Worm (Caenorhabditis elegans) whole organism, L1 larva: ENCODE results near the gene tyr-1.
A peak's percentile ranks its signal among the peaks of the same experiment; 100 is the strongest.

Experiments
- C04F5.9 ChIP-seq: sonication (generic microtip); optimal IDR thresholded peaks from 2 replicates; lab custom pipeline; 2016; ENCODE audit warnings: missing genetic modification characterization, missing compliant biosample characterization
- C16A3.4 ChIP-seq: fragments of 150-350 bp; optimal IDR thresholded peaks from 2 replicates; lab custom pipeline; 2014; ENCODE audit warnings: missing biosample characterization, missing genetic modification characterization
- C34B4.2 ChIP-seq: sonication (generic microtip); optimal IDR thresholded peaks from 2 replicates; lab custom pipeline; 2017; ENCODE audit warnings: mild to moderate bottlenecking, missing genetic modification characterization, missing compliant biosample characterization
- F16B12.6 ChIP-seq: fragments of 150-350 bp; optimal IDR thresholded peaks from 2 replicates; lab custom pipeline; 2014; ENCODE audit warnings: missing biosample characterization, missing genetic modification characterization
- ceh-82 ChIP-seq, 3 experiments: fragments of 150-350 bp in 1 of 3; sonication (generic microtip) in 2 of 3; optimal IDR thresholded peaks; 2 replicates each; lab custom pipeline; 2014 to 2017; ENCODE audit warnings: missing biosample characterization in 3 of 3, missing genetic modification characterization in 3 of 3
- ceh-88 ChIP-seq: fragments of 200-800 bp; sonication (Bioruptor generic); IDR thresholded peaks from 2 replicates; pipeline ENCODE4 v1.3.6; 2022; ENCODE audit warnings: missing genetic modification characterization, missing compliant biosample characterization
- ceh-90 ChIP-seq: sonication (generic microtip); optimal IDR thresholded peaks from 2 replicates; lab custom pipeline; 2016; ENCODE audit warnings: missing genetic modification characterization, missing compliant biosample characterization
- ces-1 ChIP-seq: fragments of 150-350 bp; optimal IDR thresholded peaks from 2 replicates; lab custom pipeline; 2014; ENCODE audit warnings: missing biosample characterization, missing genetic modification reagents, missing genetic modification characterization
- efl-1 ChIP-seq, 4 experiments: fragments of 150-350 bp; optimal IDR thresholded peaks in 3 of 4; peaks in 1 of 4; 1 replicate in 1 of 4; 2 replicates in 3 of 4; lab custom pipeline; 2014; ENCODE audit warnings: missing biosample characterization in 2 of 4, missing genetic modification characterization in 2 of 4, missing genetic modification reagents in 2 of 4
- efl-3 ChIP-seq: fragments of 200-800 bp; sonication (Bioruptor generic); optimal IDR thresholded peaks from 2 replicates; lab custom pipeline; 2018; ENCODE audit warnings: mild to moderate bottlenecking, missing genetic modification characterization, missing compliant biosample characterization
- egl-13 ChIP-seq: sonication (generic microtip); optimal IDR thresholded peaks from 2 replicates; lab custom pipeline; 2016; ENCODE audit warnings: missing genotype, missing genetic modification reagents, missing genetic modification characterization, missing compliant biosample characterization
- elt-2 ChIP-seq: sonication (generic microtip); optimal IDR thresholded peaks from 2 replicates; lab custom pipeline; 2016; ENCODE audit warnings: missing genetic modification characterization, mild to moderate bottlenecking, inconsistent platforms, missing compliant biosample characterization, missing genetic modification reagents
- elt-3 ChIP-seq, 6 experiments: fragments of 150-350 bp in 1 of 6; sonication (generic microtip); optimal IDR thresholded peaks; 2 replicates each; lab custom pipeline; 2017 to 2018; ENCODE audit warnings: missing biosample characterization in 6 of 6, missing genetic modification characterization in 6 of 6, inconsistent platforms in 1 of 6
- fkh-8 ChIP-seq: sonication (generic microtip); optimal IDR thresholded peaks from 2 replicates; lab custom pipeline; 2016; ENCODE audit warnings: mild to moderate bottlenecking, missing genetic modification characterization, missing compliant biosample characterization
- fos-1 ChIP-seq: fragments of 150-350 bp; optimal IDR thresholded peaks from 2 replicates; lab custom pipeline; 2014; ENCODE audit warnings: missing biosample characterization, missing genetic modification characterization
- hlh-4 ChIP-seq: sonication (generic microtip); optimal IDR thresholded peaks from 2 replicates; lab custom pipeline; 2016; ENCODE audit warnings: mild to moderate bottlenecking, missing genetic modification characterization, missing compliant biosample characterization
- hpl-2 ChIP-seq: fragments of 150-350 bp; optimal IDR thresholded peaks from 2 replicates; lab custom pipeline; 2014; ENCODE audit warnings: missing biosample characterization, missing genetic modification reagents, missing genetic modification characterization
- irx-1 ChIP-seq: sonication (generic microtip); optimal IDR thresholded peaks from 2 replicates; lab custom pipeline; 2016; ENCODE audit warnings: missing genetic modification characterization, missing compliant biosample characterization
- isw-1 ChIP-seq: fragments of 200-800 bp; sonication (Bioruptor generic); IDR thresholded peaks from 2 replicates; pipeline ENCODE4 v1.3.6; 2022; ENCODE audit warnings: missing genetic modification characterization, missing compliant biosample characterization
- lin-13 ChIP-seq: fragments of 150-350 bp; optimal IDR thresholded peaks from 2 replicates; lab custom pipeline; 2014; ENCODE audit warnings: missing biosample characterization, missing genetic modification reagents, missing genetic modification characterization
- lin-14 ChIP-seq: fragments of 200-800 bp; sonication (Bioruptor generic); optimal IDR thresholded peaks from 2 replicates; lab custom pipeline; 2018; ENCODE audit warnings: mild to moderate bottlenecking, missing genetic modification characterization, moderate library complexity, missing compliant biosample characterization
- lin-35 ChIP-seq, 2 experiments: fragments of 150-350 bp; optimal IDR thresholded peaks; 2 replicates each; lab custom pipeline; 2014; ENCODE audit warnings: missing biosample characterization in 2 of 2, missing genetic modification characterization in 2 of 2, missing genetic modification reagents in 2 of 2
- mdl-1 ChIP-seq, 2 experiments: fragments of 150-350 bp; optimal IDR thresholded peaks; 2 replicates each; lab custom pipeline; 2014 to 2017; ENCODE audit warnings: missing biosample characterization in 2 of 2, missing genetic modification characterization in 2 of 2, inconsistent platforms in 1 of 2
- mep-1 ChIP-seq: fragments of 150-350 bp; optimal IDR thresholded peaks from 2 replicates; lab custom pipeline; 2014; ENCODE audit warnings: missing biosample characterization, missing genetic modification characterization
- nhr-20 ChIP-seq: sonication (generic microtip); optimal IDR thresholded peaks from 2 replicates; lab custom pipeline; 2016; ENCODE audit warnings: mild to moderate bottlenecking, missing genetic modification characterization, missing compliant biosample characterization
- nhr-28 ChIP-seq: fragments of 150-350 bp; optimal IDR thresholded peaks from 2 replicates; lab custom pipeline; 2014; ENCODE audit warnings: missing biosample characterization, missing genetic modification characterization
- nhr-47 ChIP-seq: sonication (generic microtip); optimal IDR thresholded peaks from 2 replicates; lab custom pipeline; 2016; ENCODE audit warnings: mild to moderate bottlenecking, missing genetic modification characterization, moderate library complexity, missing compliant biosample characterization
- nhr-77 ChIP-seq: fragments of 150-350 bp; optimal IDR thresholded peaks from 2 replicates; lab custom pipeline; 2014; ENCODE audit warnings: missing biosample characterization, missing genetic modification characterization
- nhr-84 ChIP-seq: sonication (generic microtip); optimal IDR thresholded peaks from 2 replicates; lab custom pipeline; 2017; ENCODE audit warnings: missing biosample characterization, missing genetic modification characterization
- nhr-85 ChIP-seq: sonication (generic microtip); peaks from one replicate; lab custom pipeline; 2016; ENCODE audit warnings: missing genetic modification characterization, inconsistent platforms, missing compliant biosample characterization
- pag-3 ChIP-seq: sonication (generic microtip); optimal IDR thresholded peaks from 2 replicates; lab custom pipeline; 2017; ENCODE audit warnings: missing genetic modification characterization, mild to moderate bottlenecking, missing compliant biosample characterization, antibody characterized with exemption, borderline replicate concordance; ENCODE audit not compliant: insufficient read depth
- pqm-1 ChIP-seq: sonication (generic microtip); optimal IDR thresholded peaks from 3 replicates; lab custom pipeline; 2017; ENCODE audit warnings: missing biosample characterization, missing genetic modification characterization
- rnt-1 ChIP-seq: sonication (generic microtip); optimal IDR thresholded peaks from 2 replicates; lab custom pipeline; 2016; ENCODE audit warnings: mild to moderate bottlenecking, missing genetic modification characterization, moderate library complexity, missing compliant biosample characterization
- snpc-4 ChIP-seq: fragments of 150-350 bp; optimal IDR thresholded peaks from 2 replicates; lab custom pipeline; 2014; ENCODE audit warnings: missing biosample characterization, missing genetic modification characterization
- snu-23 ChIP-seq: sonication (generic microtip); optimal IDR thresholded peaks from 2 replicates; lab custom pipeline; 2016; ENCODE audit warnings: missing genetic modification characterization, missing compliant biosample characterization
- sptf-1 ChIP-seq: fragments of 150-350 bp; optimal IDR thresholded peaks from 2 replicates; lab custom pipeline; 2014; ENCODE audit warnings: missing biosample characterization, missing genetic modification characterization
- unc-130 ChIP-seq: fragments of 150-350 bp; optimal IDR thresholded peaks from 2 replicates; lab custom pipeline; 2017; ENCODE audit warnings: missing biosample characterization, missing genetic modification characterization, inconsistent platforms
- xbp-1 ChIP-seq: sonication (generic microtip); optimal IDR thresholded peaks from 2 replicates; lab custom pipeline; 2016; ENCODE audit warnings: missing genetic modification characterization, missing compliant biosample characterization

The tyr-1 gene

ce11 chrIII:7858407-7859029, 15.1 kb upstream of the tyr-1 start, which contains the start of the genes coq-5 and ufm-1 (continued):
- TF ChIP-seq mep-1: peak; percentile 23
- no peak for TF ChIP-seq efl-3 (GFP tag; lab: Kevin White, UChicago)
- TF ChIP-seq lin-35 (GFP tag; optimal IDR thresholded peaks at IDR 0.05; lab: Kevin White, UChicago): peak in 1 of 2 experiments; percentile 12
- TF ChIP-seq hpl-2: no peak
- TF ChIP-seq lin-14 (GFP tag; lab: Kevin White, UChicago): peak; percentile 47
- TF ChIP-seq pag-3 (tag; lab: Kevin White, UChicago): peak; percentile 8
- TF ChIP-seq nhr-47: peak; percentile 52
- TF ChIP-seq irx-1 (tag; lab: Kevin White, UChicago): peak; percentile 74
- TF ChIP-seq fkh-8 (tag; lab: Kevin White, UChicago): peak; percentile 31
- TF ChIP-seq snu-23: peak; percentile 26
- TF ChIP-seq snpc-4 (tag; lab: Kevin White, UChicago): no peak
- TF ChIP-seq mdl-1 (tag; optimal IDR thresholded peaks at IDR 0.05; lab: Kevin White, UChicago): no peak
- TF ChIP-seq efl-1 (optimal IDR thresholded peaks at IDR 0.05; lab: Kevin White, UChicago): peak in 1 of 2 experiments; percentile 42
- TF ChIP-seq efl-1 (GFP tag; optimal IDR thresholded peaks at IDR 0.05 in 1 of 2; lab: Kevin White, UChicago): peak; percentile 31 to 90
- TF ChIP-seq C04F5.9 (tag; lab: Kevin White, UChicago): peak; percentile 52
- TF ChIP-seq ceh-90 (tag; lab: Kevin White, UChicago): peak; percentile 87
- peak; percentile 72 for TF ChIP-seq nhr-85
- TF ChIP-seq ces-1 (GFP tag; lab: Kevin White, UChicago): no peak
- TF ChIP-seq xbp-1 (tag; lab: Kevin White, UChicago): peak; percentile 7
- no peak for TF ChIP-seq C16A3.4 (tag; lab: Kevin White, UChicago)
- no peak for TF ChIP-seq elt-3 (tag; optimal IDR thresholded peaks at IDR 0.05; lab: Kevin White, UChicago)
- TF ChIP-seq egl-13: peak; percentile 8
- no peak for TF ChIP-seq pqm-1 (tag; lab: Kevin White, UChicago)
- no peak for TF ChIP-seq hlh-4 (tag; lab: Kevin White, UChicago)

- no peak for TF ChIP-seq rnt-1
- TF ChIP-seq nhr-77 (tag; lab: Kevin White, UChicago): no peak
- TF ChIP-seq ceh-88 (GFP tag; lab: Robert Waterston, UW): no peak
- no peak for TF ChIP-seq C34B4.2 (tag; lab: Kevin White, UChicago)
- no peak for TF ChIP-seq nhr-20 (tag; lab: Kevin White, UChicago)
- TF ChIP-seq lin-13 (GFP tag; lab: Kevin White, UChicago): no peak
- TF ChIP-seq unc-130 (tag; lab: Kevin White, UChicago): no peak
- TF ChIP-seq sptf-1: no peak
- no peak for TF ChIP-seq fos-1 (tag; lab: Kevin White, UChicago)
- no peak for TF ChIP-seq nhr-84 (tag; lab: Kevin White, UChicago)
- TF ChIP-seq snu-23: no peak
- TF ChIP-seq isw-1 (GFP tag; lab: Robert Waterston, UW): no peak
- TF ChIP-seq nhr-28 (tag; lab: Kevin White, UChicago): no peak
- no peak for TF ChIP-seq ceh-82 (tag; optimal IDR thresholded peaks at IDR 0.05; lab: Kevin White, UChicago)
- TF ChIP-seq F16B12.6 (tag; lab: Kevin White, UChicago): no peak
Observed at ce11 chrIII:7859313-7859712, 14.3 kb upstream of the tyr-1 start, which contains the start of gene tomm-7. Gene tomm-7 (plus strand): TSS chrIII:7859613.

ce11 chrIII:7860885-7861284, 12.7 kb upstream of the tyr-1 start, which contains the start of gene cuc-1:
Gene cuc-1 (minus strand): TSS chrIII:7860985.
- TF ChIP-seq sptf-1 (no peak), elt-2 (peak; percentile 20)
